Worm (Caenorhabditis elegans): ENCODE measurements around the gene R08C7.5.

DNA sequence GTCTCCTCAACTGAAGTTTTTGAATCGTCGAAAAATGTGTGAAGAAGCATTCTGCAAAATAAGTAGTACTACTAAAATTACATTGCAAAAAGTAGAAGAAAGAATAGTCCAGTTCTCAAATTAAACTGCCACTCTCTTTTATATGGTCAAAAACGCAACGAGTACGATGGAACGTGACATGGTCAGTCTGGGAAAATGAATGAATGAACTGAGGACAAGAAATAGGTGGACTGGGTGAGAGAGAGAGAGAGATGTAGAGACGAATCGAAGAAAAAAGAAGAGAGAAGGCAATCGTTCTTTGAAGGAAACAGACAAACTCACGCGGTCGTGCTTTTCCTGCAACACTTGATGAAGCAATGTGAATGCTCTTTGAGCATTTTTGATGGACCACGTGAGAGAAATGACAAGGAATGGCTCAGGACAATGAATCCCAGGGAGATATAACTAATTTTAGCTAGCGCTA lies 47.0 kb downstream of the R08C7.5 start, which contains the start of gene M01H9.3:
- TF ChIP-seq ces-1 (GFP tag; optimal IDR thresholded peaks at IDR 0.05) = no peak
- TF ChIP-seq swsn-7 (tag; optimal IDR thresholded peaks at IDR 0.05) = peak; percentile 67
- TF ChIP-seq nhr-76 (tag; optimal IDR thresholded peaks at IDR 0.05) = no peak
- no peak for TF ChIP-seq pqm-1 (tag; optimal IDR thresholded peaks at IDR 0.05)
- peak in 2 of 3 experiments; percentile 14 to 41 for TF ChIP-seq ceh-82 (tag; optimal IDR thresholded peaks at IDR 0.05)
- no peak for TF ChIP-seq elt-3 (tag; optimal IDR thresholded peaks at IDR 0.05)
- peak in 1 of 2 experiments; percentile 97 for TF ChIP-seq mdl-1 (tag; optimal IDR thresholded peaks at IDR 0.05)
- TF ChIP-seq zag-1 (tag; optimal IDR thresholded peaks at IDR 0.05) = no peak
- TF ChIP-seq fkh-8 (tag; optimal IDR thresholded peaks at IDR 0.05) = peak; percentile 59
- TF ChIP-seq ama-1 (optimal IDR thresholded peaks at IDR 0.05) = peak; percentile 65
- no peak for TF ChIP-seq fos-1 (tag; optimal IDR thresholded peaks at IDR 0.05)

Data from whole organism, L1 larva.